Fruit fly (Drosophila melanogaster): ENCODE data around the gene CG9521.

Gene CG9521

dm6 chrX:14846116-14846614 is 6.9 kb downstream of the CG9521 start (continued):
- TF ChIP-seq ham (GFP tag; IDR thresholded peaks at IDR 0.05), result no peak
- TF ChIP-seq bcd (GFP tag; optimal IDR thresholded peaks at IDR 0.05), result no peak
- TF ChIP-seq CG17359 (tag; optimal IDR thresholded peaks at IDR 0.05), result no peak
- peak; percentile 38; the same call in 1 of the 2 replicates for TF ChIP-seq CG31441 (GFP tag; IDR thresholded peaks at IDR 0.05)
- no peak for TF ChIP-seq CG1603 (tag; optimal IDR thresholded peaks at IDR 0.05)
- TF ChIP-seq pnt (GFP tag; optimal IDR thresholded peaks at IDR 0.05), result no peak
- peak; percentile 31 for TF ChIP-seq PHDP (tag; optimal IDR thresholded peaks at IDR 0.05)
- no peak for TF ChIP-seq Stat92E (GFP tag; optimal IDR thresholded peaks at IDR 0.05)
- no peak for TF ChIP-seq pita (GFP tag; optimal IDR thresholded peaks at IDR 0.05)
- no peak for TF ChIP-seq schlank (tag; optimal IDR thresholded peaks at IDR 0.05)
- no peak for TF ChIP-seq Eip74EF (GFP tag; optimal IDR thresholded peaks at IDR 0.05)
- TF ChIP-seq sim (GFP tag; IDR thresholded peaks at IDR 0.05), result no peak
- TF ChIP-seq lola (GFP tag; optimal IDR thresholded peaks at IDR 0.05), result peak in 1 of 3 experiments; percentile 61
- peak; percentile 53 for TF ChIP-seq CG2678 (tag; optimal IDR thresholded peaks at IDR 0.05)
- TF ChIP-seq CG9797 (GFP tag; optimal IDR thresholded peaks at IDR 0.05), result no peak
- TF ChIP-seq fd102C (GFP tag; optimal IDR thresholded peaks at IDR 0.05), result no peak
- no peak for TF ChIP-seq Dref (GFP tag; IDR thresholded peaks at IDR 0.05)
- TF ChIP-seq Hand (GFP tag; optimal IDR thresholded peaks at IDR 0.05), result no peak
- TF ChIP-seq Oli (tag; optimal IDR thresholded peaks at IDR 0.05), result peak; percentile 13
- peak; percentile 20 for TF ChIP-seq CG18262 (tag; optimal IDR thresholded peaks at IDR 0.05)
- TF ChIP-seq fd96Cb (tag; optimal IDR thresholded peaks at IDR 0.05), result peak; percentile 13
- peak; percentile 18 for TF ChIP-seq Sox100B (GFP tag; optimal IDR thresholded peaks at IDR 0.05)
- no peak for TF ChIP-seq Doc3 (GFP tag; IDR thresholded peaks at IDR 0.05; ENCODE audit: partially characterized antibody)
- peak; percentile 49 for TF ChIP-seq dmrt11E (tag; optimal IDR thresholded peaks at IDR 0.05)
- no peak for TF ChIP-seq HHEX (GFP tag; optimal IDR thresholded peaks at IDR 0.05)
- no peak for TF ChIP-seq CG12744 (GFP tag; optimal IDR thresholded peaks at IDR 0.05)
- TF ChIP-seq Xbp1 (GFP tag; optimal IDR thresholded peaks at IDR 0.05), result peak; percentile 21
- no peak for TF ChIP-seq dan (GFP tag; IDR thresholded peaks at IDR 0.05)
- peak; percentile 29 for TF ChIP-seq CG7839 (tag; optimal IDR thresholded peaks at IDR 0.05)
- TF ChIP-seq CG3163 (GFP tag; optimal IDR thresholded peaks at IDR 0.05), result no peak
- peak; percentile 26 for TF ChIP-seq CG8388 (GFP tag; optimal IDR thresholded peaks at IDR 0.05)
- no peak for TF ChIP-seq row (GFP tag; IDR thresholded peaks at IDR 0.05)
- TF ChIP-seq CG17361 (GFP tag; IDR thresholded peaks at IDR 0.05), result 0 out of 3 replicates have a peak, but pooled peaks have one; percentile 28
- peak; percentile 24 for TF ChIP-seq CG30403 (GFP tag; optimal IDR thresholded peaks at IDR 0.05)
- TF ChIP-seq CG3726 (GFP tag; IDR thresholded peaks at IDR 0.05), result no peak
- TF ChIP-seq GATAe (GFP tag; conservative IDR thresholded peaks at IDR 0.05), result no peak
- TF ChIP-seq CG11085 (GFP tag; IDR thresholded peaks at IDR 0.05), result no peak
- TF ChIP-seq CG12391 (tag; optimal IDR thresholded peaks at IDR 0.05), result peak; percentile 32
- no peak for TF ChIP-seq ara (GFP tag; IDR thresholded peaks at IDR 0.05)
- TF ChIP-seq CG7556 (GFP tag; optimal IDR thresholded peaks at IDR 0.05), result peak; percentile 8
- TF ChIP-seq bowl (GFP tag; IDR thresholded peaks at IDR 0.05), result no peak
- TF ChIP-seq bigmax (GFP tag; optimal IDR thresholded peaks at IDR 0.05), result no peak
- no peak for TF ChIP-seq CG1529 (GFP tag; optimal IDR thresholded peaks at IDR 0.05)
- peak; percentile 41 for TF ChIP-seq CG11504 (tag; optimal IDR thresholded peaks at IDR 0.05)
- TF ChIP-seq gem (tag; optimal IDR thresholded peaks at IDR 0.05), result peak; percentile 58
- TF ChIP-seq Spps (tag; optimal IDR thresholded peaks at IDR 0.05), result peak; percentile 12
- no peak for TF ChIP-seq CG11723 (GFP tag; optimal IDR thresholded peaks at IDR 0.05)
- TF ChIP-seq CG13894 (tag; optimal IDR thresholded peaks at IDR 0.05), result peak; percentile 21
- peak; percentile 51 for TF ChIP-seq CG14710 (tag; optimal IDR thresholded peaks at IDR 0.05)

All from whole organism, embryonic.